Worm (Caenorhabditis elegans) whole organism, dauer: ENCODE results near the gene nlp-78.

ENCODE experiments used
- unc-62 ChIP-seq: sonication (generic microtip); optimal IDR thresholded peaks from 2 replicates; lab custom pipeline; 2017; ENCODE audit warnings: missing biosample characterization, missing genetic modification reagents, missing genetic modification characterization

Gene nlp-78

DNA sequence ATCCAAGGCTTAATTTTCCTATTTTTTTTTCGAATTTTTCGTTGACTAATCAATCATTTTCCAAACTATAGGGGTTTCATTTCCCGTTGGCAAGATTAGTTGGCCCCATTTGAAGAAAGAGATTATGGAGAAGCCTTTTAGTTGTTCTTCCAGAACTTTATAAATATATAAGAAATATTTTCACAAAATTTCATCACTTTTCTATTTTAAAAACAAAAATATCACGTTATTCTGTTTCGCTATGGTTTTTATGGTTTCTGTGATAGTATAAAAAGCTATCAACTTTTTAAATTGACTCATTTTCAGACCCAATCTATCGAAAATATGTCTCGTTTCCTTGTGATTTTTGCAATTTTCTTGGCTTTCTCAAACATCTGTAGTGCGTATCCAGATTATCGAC, at the start of gene nlp-78:
Gene nlp-78 (plus strand): TSS at position 301 of the 400 bp plus-strand sequence.
- no peak for TF ChIP-seq unc-62 (GFP tag; lab: Kevin White, UChicago)

DNA sequence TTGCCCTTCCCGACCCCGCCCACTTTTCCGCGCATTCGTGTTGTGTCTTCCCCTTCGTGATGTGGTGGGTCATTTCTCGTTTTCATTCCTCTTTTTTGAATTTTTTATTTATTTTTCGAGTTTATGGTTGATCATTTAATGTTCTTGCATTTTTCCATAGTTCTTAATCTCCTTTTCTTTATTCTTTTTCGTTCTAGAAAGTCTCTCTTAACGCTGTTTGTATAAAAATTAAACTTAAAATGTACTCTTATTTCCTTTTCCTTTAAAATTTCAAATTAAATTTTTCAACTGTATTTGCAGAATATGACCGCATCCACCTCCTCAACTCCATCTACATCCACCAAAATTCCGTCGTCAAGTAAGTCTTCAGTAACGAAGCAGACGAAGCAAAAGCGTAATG, 49.7 kb upstream of the nlp-78 start, which contains the start of gene hlh-3:
Gene hlh-3 (plus strand): TSS at position 301 of the 400 bp plus-strand sequence.
- no peak for TF ChIP-seq unc-62 (GFP tag; lab: Kevin White, UChicago)

- no peak for TF ChIP-seq unc-62 (GFP tag; lab: Kevin White, UChicago)
Observed at ce11 chrII:9092910-9093309, 43.1 kb upstream of the nlp-78 start.

ce11 chrII:9093584-9093983, 42.4 kb upstream of the nlp-78 start, which contains the start of gene C07H4.1:
Gene C07H4.1 (minus strand): TSS chrII:9093684.
- TF ChIP-seq unc-62 (GFP tag; lab: Kevin White, UChicago), result no peak

DNA sequence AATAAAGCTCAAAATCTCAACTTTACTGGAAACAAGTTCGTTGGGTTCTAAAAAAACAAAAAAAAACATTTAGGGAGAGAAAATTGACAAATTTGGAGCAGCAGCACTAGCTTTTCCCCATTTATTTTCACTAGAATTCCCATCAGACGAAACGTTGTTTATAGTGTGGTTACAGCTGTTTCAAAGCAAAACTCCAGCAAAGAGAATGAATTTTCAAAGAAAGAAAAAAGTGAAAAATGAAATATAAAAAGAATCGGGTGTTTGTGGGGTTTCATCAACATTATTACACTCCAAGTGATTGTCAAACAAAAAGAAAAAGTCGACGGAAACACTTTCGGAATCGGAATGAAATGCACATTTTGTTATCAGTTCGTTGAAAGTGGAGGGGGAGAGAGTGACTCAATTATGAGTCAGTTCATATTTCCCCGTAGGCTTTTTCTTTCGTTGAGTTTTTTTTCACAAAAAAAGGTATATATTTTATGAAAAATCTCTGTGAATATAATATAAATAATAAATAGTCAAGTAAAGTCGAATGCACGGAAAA, 41.7 kb upstream of the nlp-78 start:
- TF ChIP-seq unc-62 (GFP tag; lab: Kevin White, UChicago), result no peak

DNA sequence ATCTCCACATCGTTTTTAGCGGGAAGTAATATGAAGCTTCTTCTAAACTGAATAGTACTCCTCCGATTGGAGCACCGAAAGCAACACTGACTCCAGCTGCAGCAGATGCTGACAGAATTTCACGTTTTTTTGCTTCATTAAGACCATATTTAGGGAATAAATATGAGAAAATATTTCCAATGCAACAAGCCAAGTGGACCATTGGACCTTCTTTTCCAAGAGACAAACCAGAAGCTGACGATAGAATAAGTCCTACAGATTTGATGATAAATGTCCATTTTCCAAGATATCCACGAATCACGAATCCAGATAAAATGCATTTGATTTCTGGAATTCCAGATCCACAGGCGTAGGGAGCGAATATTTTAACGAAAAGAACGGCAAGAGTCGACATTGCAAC, 38.7 kb upstream of the nlp-78 start:
- no peak for TF ChIP-seq unc-62 (GFP tag; lab: Kevin White, UChicago)

- TF ChIP-seq unc-62 (GFP tag; lab: Kevin White, UChicago), result no peak
Observed at ce11 chrII:9098505-9098904, 37.5 kb upstream of the nlp-78 start, which contains the start of gene clh-5. Gene clh-5 (minus strand): TSS chrII:9098605.

DNA sequence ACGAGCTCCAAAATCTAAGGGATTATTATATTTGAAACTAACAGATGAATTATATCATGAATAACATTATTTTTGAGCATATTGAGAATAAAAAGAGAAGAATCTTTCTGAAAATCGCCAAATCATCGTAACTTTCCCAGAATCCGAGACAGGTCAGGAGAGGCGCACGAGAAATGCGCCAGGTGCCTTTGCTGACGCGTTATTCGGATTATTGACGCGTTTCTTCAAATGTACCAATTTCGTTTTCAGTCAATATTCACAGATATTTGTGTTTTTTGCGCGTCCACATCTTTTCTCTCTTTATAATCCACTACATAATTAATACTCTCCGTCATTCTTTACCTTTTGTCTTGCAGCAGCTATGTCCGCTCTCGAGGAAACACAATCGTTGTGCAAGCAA, 37.0 kb upstream of the nlp-78 start, which contains the start of gene T24H10.1:
Gene T24H10.1 (plus strand): TSS at position 355 of the 400 bp plus-strand sequence.
- no peak for TF ChIP-seq unc-62 (GFP tag; lab: Kevin White, UChicago)

- TF ChIP-seq unc-62 (GFP tag; lab: Kevin White, UChicago), result no peak
Observed at ce11 chrII:9100798-9101197, 35.2 kb upstream of the nlp-78 start, which contains the start of gene T24H10.5. Gene T24H10.5 (plus strand): TSS chrII:9101098.

DNA sequence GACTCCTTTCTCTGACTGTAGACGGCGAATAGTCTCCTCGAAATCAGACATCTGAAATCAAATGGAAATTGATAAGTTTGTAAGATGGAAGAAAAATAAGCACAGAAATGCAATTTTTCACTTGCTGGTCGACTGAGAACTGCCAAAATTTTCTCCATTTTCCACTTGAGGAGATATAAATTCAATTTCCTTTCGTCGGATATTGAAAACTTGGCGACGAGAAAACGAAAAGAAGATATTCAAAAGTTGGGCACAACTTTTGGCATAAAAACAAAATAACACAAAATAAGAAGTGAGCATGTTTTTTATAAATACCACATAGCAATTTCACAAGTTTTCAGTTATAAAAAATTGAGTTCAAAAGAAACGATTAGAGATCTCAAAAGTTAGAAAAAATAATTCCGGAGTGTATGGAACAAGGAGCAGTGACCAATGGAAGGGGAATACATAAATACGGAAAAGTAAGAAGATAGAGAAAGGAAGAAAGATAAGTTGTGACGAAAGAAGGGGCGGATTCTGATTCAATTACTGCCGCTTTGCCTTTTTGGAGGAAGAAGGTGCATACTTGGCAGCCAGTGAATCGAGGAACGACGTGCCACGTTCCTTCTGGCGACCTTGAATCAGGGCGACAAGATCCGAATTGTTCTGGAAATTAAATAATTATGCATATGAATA, 28.7 kb upstream of the nlp-78 start, which contains the start of gene dyrb-1:
Gene dyrb-1 (minus strand): TSS at position 51 of the 675 bp plus-strand sequence.
- no peak for TF ChIP-seq unc-62 (GFP tag; lab: Kevin White, UChicago)

DNA sequence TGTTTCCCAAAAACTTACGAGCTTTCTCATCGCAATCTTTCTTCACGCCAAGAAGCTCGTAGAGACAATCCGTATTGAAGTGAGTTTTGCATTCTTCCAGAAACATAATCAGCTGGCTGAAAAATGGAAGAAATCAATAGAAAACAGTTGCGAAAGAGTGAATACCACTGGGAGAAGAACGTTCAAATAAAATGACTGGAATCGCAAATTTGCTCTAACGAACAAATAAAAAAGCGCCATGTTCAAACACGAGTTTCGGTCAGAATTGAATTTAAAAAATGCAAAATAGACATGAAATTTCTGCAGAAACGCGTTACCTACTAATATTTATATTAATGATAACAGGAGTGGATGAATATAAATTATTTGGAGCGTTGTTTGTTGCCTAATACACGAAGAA, 27.5 kb upstream of the nlp-78 start, which contains the start of gene dnj-23:
Gene dnj-23 (minus strand): TSS at position 158 of the 400 bp plus-strand sequence.
- no peak for TF ChIP-seq unc-62 (GFP tag; lab: Kevin White, UChicago)

DNA sequence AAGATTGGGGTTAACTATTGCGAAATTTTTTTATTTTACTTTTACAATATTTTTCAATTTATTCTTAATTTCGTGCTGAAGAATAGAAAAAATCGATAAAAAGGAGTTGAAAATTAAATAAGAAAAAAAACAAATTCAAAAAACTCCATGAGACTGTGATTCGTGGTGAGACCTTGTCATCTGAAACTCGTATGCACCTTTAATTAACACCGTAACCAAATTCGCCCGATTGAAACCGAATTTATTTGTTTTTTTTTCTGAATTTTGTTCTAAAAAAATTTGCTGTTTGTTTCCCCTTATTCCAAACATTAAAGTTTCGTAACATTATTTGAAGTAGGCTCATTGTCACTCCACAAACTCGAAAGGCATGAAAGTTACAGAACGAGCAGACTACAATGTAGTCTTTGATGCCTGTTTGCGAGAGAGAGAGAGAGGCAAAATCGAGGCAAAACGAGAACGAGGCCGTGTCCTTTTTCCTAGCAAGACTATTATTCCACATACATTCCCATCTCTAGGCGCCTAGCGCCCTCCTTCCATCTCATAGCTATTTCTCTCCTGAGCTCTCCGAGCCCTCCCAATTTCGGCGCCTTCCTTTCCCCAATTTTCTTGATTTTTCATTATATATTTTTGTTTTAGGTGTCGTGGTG, 26.9 kb upstream of the nlp-78 start, which contains the start of gene T24H10.4:
Gene T24H10.4 (plus strand): TSS at position 630 of the 647 bp plus-strand sequence.
- no peak for TF ChIP-seq unc-62 (GFP tag; lab: Kevin White, UChicago)

- no peak for TF ChIP-seq unc-62 (GFP tag; lab: Kevin White, UChicago)
Observed at ce11 chrII:9111471-9112016, 24.4 kb upstream of the nlp-78 start.

- TF ChIP-seq unc-62 (GFP tag; lab: Kevin White, UChicago), result no peak
Observed at ce11 chrII:9112851-9113250, 23.1 kb upstream of the nlp-78 start, which contains the start of gene jun-1. Gene jun-1 (plus strand): TSS chrII:9113157.

ce11 chrII:9113759-9114158, 22.2 kb upstream of the nlp-78 start:
- TF ChIP-seq unc-62 (GFP tag; lab: Kevin White, UChicago), result no peak

ce11 chrII:9114972-9115371, 21.0 kb upstream of the nlp-78 start:
- no peak for TF ChIP-seq unc-62 (GFP tag; lab: Kevin White, UChicago)
